Fruit fly (Drosophila melanogaster) whole organism, embryonic: ENCODE data around the gene His3.3B.

ENCODE experiments used
- CG12659 ChIP-seq: fragments of 200-800 bp; sonication (Bioruptor generic); optimal IDR thresholded peaks from 3 replicates; lab custom pipeline; 2017; ENCODE audit warnings: mild to moderate bottlenecking, missing biosample characterization, missing genetic modification reagents, missing genetic modification characterization
- CG1832 ChIP-seq: fragments of 200-800 bp; sonication (Bioruptor generic); optimal IDR thresholded peaks from 2 replicates; lab custom pipeline; 2017; ENCODE audit warnings: missing biosample characterization, mild to moderate bottlenecking, missing genetic modification characterization, inconsistent platforms
- CG3838 ChIP-seq: fragments of 200-800 bp; sonication (Bioruptor generic); optimal IDR thresholded peaks from 3 replicates; lab custom pipeline; 2016; ENCODE audit warnings: missing biosample characterization, missing genetic modification characterization
- CG43689 ChIP-seq: fragments of 200-800 bp; sonication (Bioruptor generic); IDR thresholded peaks from 2 replicates; pipeline ENCODE4 v1.3.6; 2022; ENCODE audit warnings: missing biosample characterization, missing genetic modification characterization
- CG8478 ChIP-seq: fragments of >200 bp; optimal IDR thresholded peaks from 2 replicates; lab custom pipeline; 2018
- insv ChIP-seq, 2 experiments: fragments of 200-800 bp; sonication (Bioruptor generic); optimal IDR thresholded peaks; 3 replicates each; lab custom pipeline; 2016 to 2018; ENCODE audit warnings: missing biosample characterization in 2 of 2, missing genetic modification characterization in 2 of 2
- nmo ChIP-seq: fragments of 200-800 bp; sonication (Bioruptor generic); optimal IDR thresholded peaks from 2 replicates; lab custom pipeline; 2018; ENCODE audit warnings: missing biosample characterization, mild to moderate bottlenecking, missing genetic modification characterization, moderate library complexity
- z ChIP-seq: fragments of 200-800 bp; sonication (Bioruptor generic); IDR thresholded peaks from 3 replicates; pipeline ENCODE4 v1.3.6; 2022; ENCODE audit warnings: missing biosample characterization, missing genetic modification characterization

DNA sequence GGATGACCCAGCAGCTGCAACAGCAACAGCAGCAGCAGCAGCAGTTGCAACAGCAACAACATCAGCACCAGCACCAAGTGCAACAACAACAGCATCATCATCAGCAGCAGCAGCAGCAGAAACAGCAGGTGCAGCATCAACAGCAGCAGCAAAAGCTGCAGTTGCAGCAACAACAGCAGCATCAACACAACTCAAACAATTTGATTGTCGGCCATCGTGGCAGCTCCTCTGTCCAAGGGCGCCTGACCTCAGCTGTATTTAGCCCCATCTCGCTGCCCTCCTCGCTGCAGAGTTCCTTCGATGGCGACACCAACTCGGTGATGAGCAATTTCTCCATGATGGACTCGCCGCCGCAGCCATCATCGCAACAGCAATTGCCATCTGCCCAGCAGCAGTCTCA lies 11.8 kb upstream of the His3.3B start:
- TF ChIP-seq nmo (GFP tag; lab: Kevin White, UChicago) = no peak
- no peak for TF ChIP-seq CG12659
- no peak for TF ChIP-seq z
- no peak for TF ChIP-seq CG3838 (GFP tag; lab: Kevin White, UChicago)
- TF ChIP-seq CG8478 (lab: Kevin White, UChicago) = no peak
- TF ChIP-seq CG43689 = no peak
- no peak for TF ChIP-seq insv (GFP tag; optimal IDR thresholded peaks at IDR 0.05; lab: Kevin White, UChicago)
- no peak for TF ChIP-seq CG1832
